Worm (Caenorhabditis elegans) whole organism, dauer: ENCODE measurements around the gene scl-17.

Experiments
- unc-62 ChIP-seq: sonication (generic microtip); optimal IDR thresholded peaks from 2 replicates; lab custom pipeline; 2017; ENCODE audit warnings: missing biosample characterization, missing genetic modification reagents, missing genetic modification characterization

Gene scl-17

DNA sequence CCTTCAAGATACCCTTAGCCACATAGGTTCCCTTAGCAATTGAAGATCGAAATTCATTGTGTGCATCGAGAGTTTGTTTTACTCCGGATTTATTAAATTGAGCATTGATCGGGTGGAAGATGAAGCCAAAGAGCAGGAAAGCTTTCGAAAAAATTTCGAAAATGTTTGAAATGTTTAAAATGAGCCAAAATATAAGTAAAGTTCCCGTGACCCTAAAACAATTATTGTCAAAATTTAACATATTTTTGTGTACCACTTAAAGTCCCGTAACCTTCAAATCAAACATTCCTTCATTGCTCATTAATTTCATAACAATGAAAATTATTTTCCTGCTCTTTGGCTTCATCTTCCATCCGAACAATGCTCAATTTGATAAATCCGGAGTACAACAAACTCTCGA, at the start of gene scl-17:
Gene scl-17, plus strand, starts transcription at position 301 of the 400 bp plus-strand sequence.
- no peak for TF ChIP-seq unc-62 (GFP tag; lab: Kevin White, UChicago)

DNA sequence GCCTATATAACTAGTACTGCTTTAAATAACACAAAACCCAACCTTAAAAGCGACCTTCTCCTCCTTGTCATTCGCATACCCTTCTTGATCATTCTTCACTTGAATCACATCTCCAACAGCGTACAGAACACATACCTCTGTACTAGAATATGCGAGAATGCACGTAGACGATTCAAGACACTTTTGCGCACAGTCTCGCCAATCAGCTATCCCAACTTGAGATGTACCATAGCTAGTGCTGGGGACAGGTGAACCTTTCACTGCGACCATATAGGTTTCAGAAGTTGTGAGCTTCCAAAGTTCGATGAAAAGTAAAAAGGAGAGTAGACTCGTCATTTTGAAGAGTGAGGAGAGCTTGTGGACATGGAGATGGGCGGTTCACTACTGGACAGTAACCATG, 47.3 kb upstream of the scl-17 start, which contains the start of gene F54D12.8:
Gene F54D12.8, minus strand, starts transcription at position 336 of the 400 bp plus-strand sequence.
- TF ChIP-seq unc-62 (GFP tag; lab: Kevin White, UChicago), result no peak

ce11 chrII:1398396-1398795, 46.6 kb upstream of the scl-17 start, which contains the start of gene F54D12.2:
TSS of gene F54D12.2 (plus strand) at chrII:1398696.
- no peak for TF ChIP-seq unc-62 (GFP tag; lab: Kevin White, UChicago)

DNA sequence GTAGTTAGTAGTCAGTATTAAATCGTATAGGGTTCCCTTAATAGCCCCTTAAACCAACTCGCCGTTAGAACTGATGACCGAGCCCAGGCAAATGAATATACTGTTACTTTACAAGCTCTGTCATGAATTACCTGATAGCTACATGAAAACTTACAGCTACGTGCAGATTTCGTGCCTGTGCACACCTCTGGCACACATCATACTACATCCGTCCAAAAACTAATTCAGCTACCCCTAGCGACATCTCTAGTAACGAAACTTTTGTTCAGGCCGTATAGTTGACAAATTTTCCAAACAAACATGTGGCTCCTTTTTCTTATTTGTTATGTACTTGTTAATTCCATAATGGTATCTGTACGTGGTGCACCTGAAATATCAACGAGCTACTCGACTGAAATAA, 44.9 kb upstream of the scl-17 start, which contains the start of gene F54D12.1:
Gene F54D12.1, plus strand, starts transcription at position 301 of the 400 bp plus-strand sequence.
- TF ChIP-seq unc-62 (GFP tag; lab: Kevin White, UChicago), result no peak

DNA sequence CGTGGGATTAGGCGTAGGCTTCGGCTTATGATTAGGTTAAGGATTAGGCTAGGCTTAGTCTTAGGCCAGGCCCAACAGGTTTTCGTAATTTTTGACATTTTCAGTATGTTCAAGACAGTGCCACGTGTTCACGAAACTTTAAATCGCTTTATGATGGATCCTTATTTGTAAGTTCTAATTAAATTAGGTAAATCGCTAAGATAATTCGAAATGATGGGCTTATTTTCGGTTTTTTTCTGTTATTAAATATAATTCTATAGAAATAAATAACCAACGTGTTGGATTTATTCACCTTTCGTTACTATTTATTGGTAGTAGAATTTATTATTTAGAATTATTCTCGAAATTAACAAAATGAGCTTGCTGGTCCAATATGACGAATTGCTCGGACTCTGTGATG, 43.5 kb upstream of the scl-17 start, which contains the start of gene Y51H7C.8:
Gene Y51H7C.8, plus strand, starts transcription at position 301 of the 400 bp plus-strand sequence.
- no peak for TF ChIP-seq unc-62 (GFP tag; lab: Kevin White, UChicago)

ce11 chrII:1402167-1402619, 42.8 kb upstream of the scl-17 start, which contains the start of gene Y51H7C.7:
TSS of gene Y51H7C.7 (plus strand) at chrII:1402569.
- no peak for TF ChIP-seq unc-62 (GFP tag; lab: Kevin White, UChicago)

DNA sequence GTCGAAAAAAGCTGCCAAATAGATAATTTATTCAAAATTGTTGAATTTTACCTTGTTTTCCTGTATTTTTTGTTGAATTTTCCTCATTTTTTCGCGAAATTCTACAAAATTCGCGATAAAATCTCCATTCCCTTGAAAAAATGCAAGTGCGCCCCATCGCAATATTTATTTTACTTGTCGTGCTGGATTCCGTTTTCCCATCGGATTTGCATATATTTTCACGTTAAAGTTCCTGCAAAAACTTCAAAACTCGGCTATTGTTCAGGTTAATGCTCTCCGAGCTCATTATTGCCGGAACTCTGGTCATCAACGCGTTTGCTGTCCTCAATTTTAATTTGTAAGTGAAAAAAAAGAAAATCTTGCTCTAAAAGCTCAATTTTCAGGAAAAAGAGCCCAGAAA, 42.0 kb upstream of the scl-17 start, which contains the start of the genes Y51H7C.41 and cogc-4:
Gene Y51H7C.41, plus strand, starts transcription at position 266 of the 400 bp plus-strand sequence.
Gene cogc-4, plus strand, starts transcription at position 386 of the 400 bp plus-strand sequence.
- TF ChIP-seq unc-62 (GFP tag; lab: Kevin White, UChicago), result no peak

DNA sequence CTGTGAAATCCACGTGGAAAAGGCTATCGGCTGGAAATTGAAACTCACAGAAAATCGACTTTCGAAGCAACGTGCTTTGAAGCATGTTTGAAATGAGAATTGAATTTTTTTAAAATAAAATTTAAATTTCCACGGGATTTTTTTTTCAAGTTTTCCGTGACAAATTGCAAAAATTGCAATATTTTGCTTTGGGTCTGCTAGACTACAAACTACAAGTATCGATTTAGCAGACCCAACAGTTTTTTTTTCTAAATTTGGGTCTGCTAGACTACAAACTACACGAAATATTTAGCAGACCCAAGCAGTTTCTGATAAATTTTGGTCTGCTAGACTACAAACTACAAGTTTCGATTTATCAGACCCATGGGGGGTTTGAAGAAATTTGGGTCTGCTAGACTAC, 33.6 kb upstream of the scl-17 start, which contains the start of gene Y51H7C.9:
Gene Y51H7C.9, minus strand, starts transcription at position 101 of the 400 bp plus-strand sequence.
- no peak for TF ChIP-seq unc-62 (GFP tag; lab: Kevin White, UChicago)

- TF ChIP-seq unc-62 (GFP tag; lab: Kevin White, UChicago), result no peak
Observed at ce11 chrII:1412359-1412907, 32.6 kb upstream of the scl-17 start, which contains the start of gene alkb-1. TSS of gene alkb-1 (plus strand) at chrII:1412409.

ce11 chrII:1419994-1420393, 25.0 kb upstream of the scl-17 start:
- TF ChIP-seq unc-62 (GFP tag; lab: Kevin White, UChicago), result no peak

DNA sequence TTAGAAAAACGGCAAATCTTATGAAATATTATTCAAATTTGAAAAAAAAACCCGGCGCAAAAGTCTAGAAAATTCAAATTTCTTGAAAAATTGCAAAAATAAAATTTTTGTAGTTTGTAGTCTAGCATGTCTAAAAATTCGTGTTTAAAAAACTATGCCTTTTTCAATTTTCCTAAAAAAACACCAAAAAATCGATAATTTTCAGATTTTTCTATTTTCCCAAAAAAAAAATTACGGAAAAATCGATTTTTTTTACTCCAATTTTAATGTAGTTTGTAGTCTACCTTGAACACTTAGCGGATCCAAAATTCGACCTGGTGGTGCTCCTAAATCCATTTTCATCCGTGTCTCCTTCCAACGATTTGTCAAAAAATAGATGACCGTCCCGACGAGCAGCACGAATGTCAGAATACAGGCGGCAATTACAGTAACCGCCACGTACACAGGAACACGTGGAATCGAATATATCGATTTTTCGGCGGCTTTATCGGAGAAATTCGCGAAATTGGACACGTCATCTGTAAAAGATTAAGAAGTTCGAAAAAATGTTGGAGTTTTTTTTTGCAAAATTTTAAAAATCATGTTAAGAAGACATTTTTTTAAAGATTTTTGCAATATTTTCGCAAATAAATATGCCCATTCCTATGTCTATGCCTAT, 24.1 kb upstream of the scl-17 start:
- no peak for TF ChIP-seq unc-62 (GFP tag; lab: Kevin White, UChicago)

ce11 chrII:1423660-1424059, 21.4 kb upstream of the scl-17 start, which contains the start of gene Y51H7C.10:
TSS of gene Y51H7C.10 (minus strand) at chrII:1423760.
- no peak for TF ChIP-seq unc-62 (GFP tag; lab: Kevin White, UChicago)

ce11 chrII:1436715-1437114, 8.3 kb upstream of the scl-17 start:
- TF ChIP-seq unc-62 (GFP tag; lab: Kevin White, UChicago), result no peak

DNA sequence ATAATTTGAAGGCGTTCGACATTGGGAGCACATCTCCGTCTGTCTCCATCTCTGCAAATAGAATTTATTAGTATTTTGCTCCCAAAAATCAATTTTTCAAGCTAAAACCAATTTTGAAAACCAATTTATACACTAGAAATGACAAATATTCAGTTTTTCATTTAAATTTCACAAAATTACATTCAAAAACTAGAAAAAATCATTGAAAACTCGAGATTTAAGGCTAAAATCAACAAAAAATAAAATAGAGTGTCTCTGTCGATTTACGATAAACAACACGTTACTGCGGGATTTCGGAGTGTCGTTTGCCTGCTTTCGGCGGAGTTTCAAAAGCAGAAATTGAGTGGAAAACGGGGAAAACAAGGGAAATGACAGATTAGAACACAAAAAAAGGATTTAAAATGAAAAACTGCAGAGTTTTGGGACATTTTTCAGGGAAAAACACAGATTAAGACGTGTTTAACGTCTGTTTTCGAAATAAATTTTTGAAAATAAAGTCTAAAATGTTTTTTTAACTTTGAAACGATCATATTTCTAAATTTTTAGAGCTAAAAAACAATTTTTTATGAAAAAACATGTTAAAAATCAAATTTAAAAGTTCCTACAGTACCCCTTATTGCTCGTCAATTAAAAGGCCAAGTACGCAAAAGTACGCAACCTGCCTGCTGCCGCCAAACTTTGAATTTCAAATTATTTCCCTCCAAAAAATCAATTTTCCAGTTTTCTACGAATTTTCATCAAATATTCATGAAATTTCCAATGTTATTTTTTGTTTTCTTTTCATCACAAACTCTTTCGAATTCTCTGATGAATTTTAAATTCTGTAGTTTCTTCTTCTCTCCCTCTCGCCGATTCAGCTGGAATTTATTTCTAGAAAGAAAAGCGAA, 7.3 kb upstream of the scl-17 start, which contains the start of gene nol-6:
Gene nol-6, minus strand, starts transcription at position 51 of the 887 bp plus-strand sequence.
- TF ChIP-seq unc-62 (GFP tag; lab: Kevin White, UChicago), result no peak

- TF ChIP-seq unc-62 (GFP tag; lab: Kevin White, UChicago), result no peak
Observed at ce11 chrII:1438336-1438589, 6.7 kb upstream of the scl-17 start, which contains the start of gene Y51H7C.3. TSS of gene Y51H7C.3 (plus strand) at chrII:1438490.
